Worm (Caenorhabditis elegans) whole organism, late embryonic: ENCODE results near the gene rig-1.

Experiments used
- ceh-18 ChIP-seq: sonication (generic microtip); optimal IDR thresholded peaks from 2 replicates; lab custom pipeline; 2016; ENCODE audit warnings: missing genetic modification characterization, missing compliant biosample characterization
- ceh-30 ChIP-seq: fragments of 150-350 bp; optimal IDR thresholded peaks from 2 replicates; lab custom pipeline; 2014; ENCODE audit warnings: missing biosample characterization, missing genetic modification characterization
- fax-1 ChIP-seq: sonication (generic microtip); optimal IDR thresholded peaks from 2 replicates; lab custom pipeline; 2016; ENCODE audit warnings: missing genotype, missing genetic modification characterization, missing compliant biosample characterization
- fkh-10 ChIP-seq: fragments of 150-350 bp; optimal IDR thresholded peaks from 2 replicates; lab custom pipeline; 2014; ENCODE audit warnings: missing biosample characterization, missing genetic modification reagents, missing genetic modification characterization
- hlh-13 ChIP-seq: fragments of 200-800 bp; sonication (Bioruptor generic); optimal IDR thresholded peaks from 2 replicates; lab custom pipeline; 2018; ENCODE audit warnings: mild to moderate bottlenecking, missing genetic modification characterization, missing compliant biosample characterization
- hlh-6 ChIP-seq: sonication (generic microtip); optimal IDR thresholded peaks from 2 replicates; lab custom pipeline; 2016; ENCODE audit warnings: missing genotype, missing genetic modification characterization, missing compliant biosample characterization
- nfya-1 ChIP-seq: sonication (generic microtip); optimal IDR thresholded peaks from 2 replicates; lab custom pipeline; 2017; ENCODE audit warnings: missing genetic modification characterization, mild to moderate bottlenecking, missing compliant biosample characterization, antibody characterized with exemption, moderate library complexity
- nhr-11 ChIP-seq: fragments of 150-350 bp; optimal IDR thresholded peaks from 2 replicates; lab custom pipeline; 2014; ENCODE audit warnings: missing biosample characterization, missing genetic modification characterization
- pax-1 ChIP-seq: fragments of 150-350 bp; optimal IDR thresholded peaks from 2 replicates; lab custom pipeline; 2014; ENCODE audit warnings: missing biosample characterization, missing genetic modification characterization
- pha-4 ChIP-seq: fragments of 150-350 bp; optimal IDR thresholded peaks from 2 replicates; lab custom pipeline; 2018; ENCODE audit warnings: missing biosample characterization, missing genetic modification reagents, missing genetic modification characterization
- pqm-1 ChIP-seq: sonication (generic microtip); optimal IDR thresholded peaks from 2 replicates; lab custom pipeline; 2016; ENCODE audit warnings: missing genetic modification characterization, missing compliant biosample characterization
- sdc-2 ChIP-seq: sonication (generic microtip); optimal IDR thresholded peaks from 2 replicates; lab custom pipeline; 2016; ENCODE audit warnings: missing genotype, missing genetic modification characterization, missing compliant biosample characterization
- sox-4 ChIP-seq: sonication (generic microtip); optimal IDR thresholded peaks from 2 replicates; lab custom pipeline; 2017; ENCODE audit warnings: mild to moderate bottlenecking, missing genetic modification characterization, inconsistent platforms, missing compliant biosample characterization
- ttx-3 ChIP-seq: sonication (generic microtip); optimal IDR thresholded peaks from 2 replicates; lab custom pipeline; 2016; ENCODE audit warnings: missing genetic modification reagents, missing genetic modification characterization, missing compliant biosample characterization

DNA sequence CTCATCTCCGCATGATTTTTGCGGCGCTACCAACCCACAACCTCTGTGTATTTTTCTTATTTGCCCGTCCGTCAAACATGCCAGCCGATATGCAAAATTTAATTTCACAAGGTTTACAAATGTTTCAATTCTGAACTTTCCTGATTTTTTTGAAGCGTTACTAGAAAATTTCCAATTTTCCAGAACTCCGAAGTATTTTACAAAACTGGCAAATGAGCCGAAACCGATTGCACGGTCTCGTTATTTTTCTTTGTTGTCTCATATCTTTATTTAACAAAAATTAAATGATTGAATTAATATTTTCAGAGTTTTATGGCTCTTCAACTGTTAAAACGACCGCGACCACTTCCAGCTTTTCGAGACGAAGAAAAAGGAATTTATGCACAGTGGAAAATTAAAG, 47.6 kb downstream of the rig-1 start, which contains the start of gene F53A9.3:
- TF ChIP-seq ceh-18 = no peak
- no peak for TF ChIP-seq hlh-13 (GFP tag; lab: Kevin White, UChicago)
- TF ChIP-seq fkh-10 (GFP tag; lab: Kevin White, UChicago) = no peak
- TF ChIP-seq pqm-1 (tag; lab: Kevin White, UChicago) = no peak
- TF ChIP-seq pax-1 (tag; lab: Kevin White, UChicago) = no peak
- no peak for TF ChIP-seq sdc-2 (tag; lab: Kevin White, UChicago)
- no peak for TF ChIP-seq nhr-11 (tag; lab: Kevin White, UChicago)
- no peak for TF ChIP-seq hlh-6 (tag; lab: Kevin White, UChicago)
- no peak for TF ChIP-seq nfya-1 (tag; lab: Kevin White, UChicago)
- no peak for TF ChIP-seq pha-4
- TF ChIP-seq fax-1 (tag; lab: Kevin White, UChicago) = no peak
- TF ChIP-seq sox-4 (tag; lab: Kevin White, UChicago) = no peak
- TF ChIP-seq ttx-3 (tag; lab: Kevin White, UChicago) = no peak
- TF ChIP-seq ceh-30 (tag; lab: Kevin White, UChicago) = no peak
